Fruit fly (Drosophila melanogaster) whole organism: ENCODE data around the gene C15.

ENCODE experiments used
- CG8478 ChIP-seq: fragments of >200 bp; optimal IDR thresholded peaks from 2 replicates; lab custom pipeline; 2018; ENCODE audit warnings: inconsistent platforms
- Dll ChIP-seq: fragments of >200 bp; optimal IDR thresholded peaks from 2 replicates; lab custom pipeline; 2017
- EcR ChIP-seq, 2 experiments: fragments of >200 bp; optimal IDR thresholded peaks; 2 replicates each; lab custom pipeline; 2017; ENCODE audit warnings: missing biosample characterization in 2 of 2, missing genetic modification characterization in 2 of 2, missing genetic modification reagents in 2 of 2
- pan ChIP-seq: fragments of >200 bp; optimal IDR thresholded peaks from 2 replicates; lab custom pipeline; 2017
- psq ChIP-seq: fragments of >200 bp; optimal IDR thresholded peaks from 2 replicates; lab custom pipeline; 2017
- usp ChIP-seq: fragments of >200 bp; optimal IDR thresholded peaks from 2 replicates; lab custom pipeline; 2017; ENCODE audit warnings: missing biosample characterization, missing genetic modification characterization, mixed read lengths

Gene C15

dm6 chr3R:21506270-21506669, 6.5 kb downstream of the C15 start:
- TF ChIP-seq pan (lab: Kevin White, UChicago) (no peak), usp (no peak), CG8478 (lab: Kevin White, UChicago) (no peak), EcR (GFP tag; optimal IDR thresholded peaks at IDR 0.05; lab: Kevin White, UChicago) (no peak), psq (lab: Kevin White, UChicago) (no peak), Dll (lab: Kevin White, UChicago) (no peak)

DNA sequence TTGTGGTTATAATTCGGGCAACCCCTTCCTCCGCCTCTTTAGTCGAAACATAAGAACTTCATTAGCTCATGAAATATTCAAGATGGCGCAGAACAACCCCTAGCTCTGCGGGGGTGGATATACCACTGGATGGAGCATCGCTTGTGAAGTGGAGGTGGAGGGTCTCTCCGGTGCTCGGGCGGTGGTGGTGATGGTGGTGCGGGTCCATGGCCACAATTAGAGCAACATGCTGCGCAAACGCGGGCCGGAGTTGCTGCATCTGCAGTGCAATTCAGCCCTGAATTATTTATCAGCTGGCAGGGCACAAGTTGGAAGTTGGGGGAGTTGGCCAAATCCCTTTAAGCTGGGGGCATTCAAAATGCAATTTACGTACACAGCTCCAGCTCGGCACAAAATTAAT, 11.2 kb downstream of the C15 start:
- no peak for TF ChIP-seq pan (lab: Kevin White, UChicago)
- TF ChIP-seq EcR (GFP tag; optimal IDR thresholded peaks at IDR 0.05; lab: Kevin White, UChicago): no peak
- no peak for TF ChIP-seq psq (lab: Kevin White, UChicago)
- TF ChIP-seq usp: no peak
- no peak for TF ChIP-seq CG8478 (lab: Kevin White, UChicago)
- TF ChIP-seq Dll (lab: Kevin White, UChicago): no peak

- TF ChIP-seq pan (lab: Kevin White, UChicago): no peak
- no peak for TF ChIP-seq CG8478 (lab: Kevin White, UChicago)
- TF ChIP-seq Dll (lab: Kevin White, UChicago): no peak
- no peak for TF ChIP-seq usp
- TF ChIP-seq EcR (GFP tag; optimal IDR thresholded peaks at IDR 0.05; lab: Kevin White, UChicago): no peak
These were observed 20.4 kb downstream of the C15 start for dm6 chr3R:21520183-21520582.

dm6 chr3R:21520756-21521155, 21.0 kb downstream of the C15 start, which contains the start of gene sp3:
Gene sp3, plus strand, starts transcription at chr3R:21520928.
- TF ChIP-seq Dll (lab: Kevin White, UChicago): no peak
- no peak for TF ChIP-seq CG8478 (lab: Kevin White, UChicago)
- TF ChIP-seq EcR (GFP tag; optimal IDR thresholded peaks at IDR 0.05; lab: Kevin White, UChicago): no peak
- no peak for TF ChIP-seq psq (lab: Kevin White, UChicago)
- TF ChIP-seq pan (lab: Kevin White, UChicago): no peak
- no peak for TF ChIP-seq usp

- TF ChIP-seq EcR (GFP tag; optimal IDR thresholded peaks at IDR 0.05; lab: Kevin White, UChicago) (no peak), pan (lab: Kevin White, UChicago) (no peak), usp (no peak)
These were observed 22.0 kb downstream of the C15 start for dm6 chr3R:21521780-21522179.

DNA sequence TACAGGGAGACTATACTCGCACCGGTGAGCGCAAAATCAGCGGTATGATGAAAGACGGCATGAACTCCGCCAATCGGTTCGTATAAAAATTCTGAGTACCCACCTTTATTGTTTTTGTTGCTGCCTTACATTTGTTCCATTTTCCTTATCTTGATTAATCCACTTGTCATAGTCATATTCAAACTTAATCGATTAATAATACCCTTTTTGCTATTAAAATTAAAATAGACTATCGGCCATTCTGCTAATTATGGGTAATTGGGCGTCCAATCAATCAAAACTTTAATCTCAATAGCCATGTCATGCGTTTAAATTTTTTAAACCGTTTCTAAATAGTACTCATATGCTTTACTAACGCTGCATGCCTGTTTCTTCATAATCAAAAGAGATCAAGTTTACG, 24.8 kb downstream of the C15 start:
- TF ChIP-seq EcR (GFP tag; optimal IDR thresholded peaks at IDR 0.05; lab: Kevin White, UChicago): no peak
- TF ChIP-seq CG8478 (lab: Kevin White, UChicago): no peak
- TF ChIP-seq pan (lab: Kevin White, UChicago): no peak
- TF ChIP-seq psq (lab: Kevin White, UChicago): no peak
- no peak for TF ChIP-seq usp
- no peak for TF ChIP-seq Dll (lab: Kevin White, UChicago)

- TF ChIP-seq pan (lab: Kevin White, UChicago) (no peak), CG8478 (lab: Kevin White, UChicago) (no peak), psq (lab: Kevin White, UChicago) (no peak)
These were observed 28.7 kb downstream of the C15 start for dm6 chr3R:21528529-21528928.

DNA sequence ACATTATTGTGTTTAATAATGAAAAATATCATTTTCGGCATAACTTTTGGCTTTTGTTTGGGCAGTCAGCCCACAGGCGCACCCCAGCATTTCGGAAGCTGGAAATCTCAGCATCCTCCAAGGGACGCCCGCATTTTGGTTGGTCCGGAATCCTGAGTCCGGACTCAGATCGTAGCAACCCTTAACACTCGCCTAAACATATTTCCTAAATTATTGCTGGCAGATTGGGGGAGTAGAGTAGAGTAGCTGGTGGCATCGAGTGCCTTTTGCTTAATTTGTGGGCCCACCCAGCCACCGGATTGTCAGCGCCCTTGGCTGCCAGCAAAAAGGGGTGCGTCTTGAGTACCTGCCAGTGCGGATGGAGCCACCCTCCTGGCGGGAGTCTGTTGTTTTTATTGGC, 34.5 kb downstream of the C15 start:
- TF ChIP-seq psq (lab: Kevin White, UChicago) (no peak), Dll (lab: Kevin White, UChicago) (no peak), usp (no peak), pan (lab: Kevin White, UChicago) (no peak), CG8478 (lab: Kevin White, UChicago) (no peak), EcR (GFP tag; optimal IDR thresholded peaks at IDR 0.05; lab: Kevin White, UChicago) (no peak)

DNA sequence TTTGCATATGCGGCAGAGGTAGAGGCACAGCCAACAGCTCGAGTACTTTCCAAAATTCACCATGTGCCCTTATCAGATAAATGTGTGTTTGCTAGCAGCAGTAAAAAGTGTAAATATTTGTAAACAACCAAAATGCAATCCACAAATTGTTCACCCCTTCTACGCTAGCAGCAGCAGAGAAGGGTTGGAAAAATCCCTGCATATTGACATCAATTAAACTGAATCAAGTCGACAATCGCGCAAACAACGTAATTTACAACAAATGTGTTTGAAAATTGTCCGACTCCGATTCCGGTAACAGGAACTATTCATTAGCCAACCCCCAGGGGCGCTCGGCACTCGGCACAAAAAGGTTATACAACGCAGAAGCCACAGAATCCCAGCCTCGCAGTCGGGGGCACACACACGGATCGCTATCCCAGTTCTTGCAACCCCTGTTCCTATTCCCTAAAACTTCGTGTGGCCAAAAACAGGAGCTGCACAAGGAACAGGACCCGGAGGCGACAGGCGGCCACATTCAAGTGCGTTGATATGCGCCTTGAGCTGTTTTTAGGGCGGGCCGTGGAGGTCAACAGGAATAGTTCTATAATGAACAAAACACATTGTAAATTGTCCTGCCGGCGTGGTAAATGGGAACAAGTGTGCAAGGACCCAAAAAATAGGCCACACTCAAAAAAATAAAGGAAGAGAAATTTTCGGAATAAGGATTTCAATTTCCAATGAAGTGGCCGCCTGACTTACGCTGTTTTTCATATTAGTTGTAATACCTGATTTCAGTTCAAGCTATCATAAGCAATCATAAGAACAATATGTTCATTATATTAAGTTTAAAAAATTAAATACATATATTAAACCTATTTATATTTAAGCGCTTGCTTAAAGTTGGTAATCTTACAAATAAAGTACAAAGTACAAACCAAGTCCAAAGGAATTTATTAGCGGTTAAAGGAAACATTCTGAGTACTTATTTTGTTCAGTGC, 35.2 kb downstream of the C15 start:
- no peak for TF ChIP-seq CG8478 (lab: Kevin White, UChicago)

DNA sequence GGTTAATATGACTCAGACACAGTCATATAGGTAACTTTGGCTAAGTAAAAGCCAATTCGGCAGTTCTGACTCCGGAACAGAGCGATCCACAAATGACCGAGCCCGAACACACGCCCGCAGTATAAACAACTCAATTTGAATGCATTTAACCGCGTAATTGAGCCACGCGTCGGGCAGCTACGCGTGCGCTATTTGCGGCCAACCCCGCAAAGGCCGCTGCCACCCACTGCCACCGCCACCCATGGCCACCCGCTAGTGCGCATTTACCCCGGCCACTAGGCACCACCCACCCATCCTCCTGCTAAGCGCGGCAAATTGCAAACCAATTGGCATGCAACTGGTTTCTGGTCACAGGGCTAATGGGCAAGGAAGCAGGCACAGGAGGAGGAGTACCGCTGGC, 44.3 kb downstream of the C15 start:
- TF ChIP-seq Dll (lab: Kevin White, UChicago): no peak
- no peak for TF ChIP-seq usp
- TF ChIP-seq pan (lab: Kevin White, UChicago): no peak
- no peak for TF ChIP-seq CG8478 (lab: Kevin White, UChicago)
- no peak for TF ChIP-seq psq (lab: Kevin White, UChicago)
- no peak for TF ChIP-seq EcR (GFP tag; optimal IDR thresholded peaks at IDR 0.05; lab: Kevin White, UChicago)

DNA sequence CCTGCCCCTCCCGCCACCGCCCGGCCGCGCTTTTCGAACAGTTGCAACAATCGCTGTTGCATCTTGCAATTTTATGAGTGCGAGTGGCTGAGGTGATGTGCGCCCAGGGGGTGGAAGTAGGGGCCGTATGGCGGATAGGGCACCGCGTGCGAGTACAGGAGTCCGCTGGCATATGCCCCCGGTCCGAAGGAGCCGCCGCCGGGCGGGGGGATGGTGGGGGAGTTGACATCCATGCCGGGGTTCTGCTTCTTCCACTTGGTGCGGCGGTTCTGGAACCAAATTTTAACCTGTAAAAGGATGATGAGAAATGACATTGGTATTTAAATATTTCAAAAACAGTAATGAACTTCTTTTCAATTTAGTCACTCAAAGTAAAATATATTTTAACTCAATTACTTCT, 49.2 kb downstream of the C15 start:
- no peak for TF ChIP-seq psq (lab: Kevin White, UChicago)
- TF ChIP-seq CG8478 (lab: Kevin White, UChicago): no peak
- TF ChIP-seq EcR (GFP tag; optimal IDR thresholded peaks at IDR 0.05; lab: Kevin White, UChicago): no peak
- TF ChIP-seq Dll (lab: Kevin White, UChicago): no peak
- TF ChIP-seq usp: no peak
- no peak for TF ChIP-seq pan (lab: Kevin White, UChicago)

dm6 chr3R:21551565-21551964, 51.8 kb downstream of the C15 start:
- no peak for TF ChIP-seq CG8478 (lab: Kevin White, UChicago)
- no peak for TF ChIP-seq EcR (GFP tag; optimal IDR thresholded peaks at IDR 0.05; lab: Kevin White, UChicago)
- no peak for TF ChIP-seq pan (lab: Kevin White, UChicago)
- TF ChIP-seq Dll (lab: Kevin White, UChicago): no peak
- TF ChIP-seq psq (lab: Kevin White, UChicago): no peak
- no peak for TF ChIP-seq usp
